Worm (Caenorhabditis elegans): ENCODE results near the gene F32E10.5.

DNA sequence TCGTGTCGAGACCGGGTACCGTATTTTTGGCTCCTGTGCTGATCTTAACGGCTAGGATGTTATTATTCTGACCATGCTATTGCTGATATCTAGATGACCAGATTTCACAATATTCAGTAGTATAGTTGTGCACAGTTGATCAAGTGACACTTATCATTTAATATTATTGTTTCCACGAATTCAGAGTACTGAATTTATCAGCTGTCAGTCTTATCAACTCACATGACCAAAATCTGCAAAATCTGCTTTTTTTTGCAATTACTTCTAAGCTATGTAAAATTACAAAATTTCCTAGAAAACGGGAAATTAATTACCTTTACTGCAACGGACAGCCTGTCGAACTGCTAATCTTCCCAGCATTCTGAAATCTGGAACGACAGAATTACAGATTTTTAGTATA is 27.7 kb downstream of the F32E10.5 start, which contains the start of gene pam-1:
- TF ChIP-seq mdl-1 (tag; optimal IDR thresholded peaks at IDR 0.05): no peak
- TF ChIP-seq aly-2 (tag; optimal IDR thresholded peaks at IDR 0.05): no peak
- TF ChIP-seq nhr-84 (tag; optimal IDR thresholded peaks at IDR 0.05): no peak
- TF ChIP-seq snpc-4 (tag; optimal IDR thresholded peaks at IDR 0.05): no peak
- TF ChIP-seq fkh-10 (GFP tag; optimal IDR thresholded peaks at IDR 0.05): no peak
- no peak for TF ChIP-seq nhr-28 (tag; optimal IDR thresholded peaks at IDR 0.05)

All from whole organism, L1 larva.